Fruit fly (Drosophila melanogaster) whole organism, embryonic: Measurements from ENCODE around the gene mio.

ENCODE experiments used
- CG1024 ChIP-seq: fragments of 200-800 bp; sonication (Bioruptor generic); IDR thresholded peaks from 2 replicates; pipeline ENCODE4 v1.3.6; 2022; ENCODE audit warnings: missing biosample characterization, missing genetic modification characterization
- CG10267 ChIP-seq: fragments of 200-800 bp; sonication (Bioruptor generic); optimal IDR thresholded peaks from 2 replicates; lab custom pipeline; 2018; ENCODE audit warnings: missing biosample characterization, mild to moderate bottlenecking, missing genetic modification characterization, moderate library complexity
- CG10543 ChIP-seq: fragments of 200-800 bp; sonication (Bioruptor generic); optimal IDR thresholded peaks from 3 replicates; lab custom pipeline; 2017; ENCODE audit warnings: missing biosample characterization, mild to moderate bottlenecking, missing genetic modification characterization, moderate library complexity
- CG11723 ChIP-seq: fragments of 200-800 bp; sonication (Bioruptor generic); optimal IDR thresholded peaks from 2 replicates; lab custom pipeline; 2017; ENCODE audit warnings: missing biosample characterization, mild to moderate bottlenecking, missing genetic modification characterization
- CG13894 ChIP-seq: fragments of 200-800 bp; sonication (Bioruptor generic); optimal IDR thresholded peaks from 3 replicates; lab custom pipeline; 2018; ENCODE audit warnings: missing biosample characterization, mild to moderate bottlenecking, missing genetic modification characterization, moderate library complexity
- CG14014 ChIP-seq: fragments of 200-800 bp; sonication (Bioruptor generic); IDR thresholded peaks from 2 replicates; pipeline ENCODE4 v1.3.6; 2022; ENCODE audit warnings: missing biosample characterization, missing genetic modification characterization
- CG17385 ChIP-seq: fragments of 200-800 bp; sonication (Bioruptor generic); optimal IDR thresholded peaks from 3 replicates; lab custom pipeline; 2018; ENCODE audit warnings: missing biosample characterization, mild to moderate bottlenecking, missing genetic modification characterization
- CG17568 ChIP-seq: fragments of 200-800 bp; sonication (Bioruptor generic); optimal IDR thresholded peaks from 2 replicates; lab custom pipeline; 2018; ENCODE audit warnings: missing biosample characterization, mild to moderate bottlenecking, missing genetic modification characterization, moderate library complexity
- CG18599 ChIP-seq: fragments of 200-800 bp; sonication (Bioruptor generic); optimal IDR thresholded peaks from 3 replicates; lab custom pipeline; 2017; ENCODE audit warnings: missing biosample characterization, missing genetic modification characterization, mild to moderate bottlenecking, moderate library complexity, missing genetic modification reagents
- CG18619 ChIP-seq: fragments of 200-800 bp; sonication (Bioruptor generic); optimal IDR thresholded peaks from 3 replicates; lab custom pipeline; 2017; ENCODE audit warnings: missing biosample characterization, mild to moderate bottlenecking, missing genetic modification characterization
- CG18764 ChIP-seq: fragments of 200-800 bp; sonication (Bioruptor generic); optimal IDR thresholded peaks from 3 replicates; lab custom pipeline; 2016; ENCODE audit warnings: missing biosample characterization, missing genetic modification characterization
- CG2120 ChIP-seq: fragments of 200-800 bp; sonication (Bioruptor generic); optimal IDR thresholded peaks from 3 replicates; lab custom pipeline; 2016; ENCODE audit warnings: missing biosample characterization, missing genetic modification characterization
- CG31365 ChIP-seq: fragments of 200-800 bp; sonication (Bioruptor generic); optimal IDR thresholded peaks from 2 replicates; lab custom pipeline; 2018; ENCODE audit warnings: missing biosample characterization, mild to moderate bottlenecking, missing genetic modification characterization
- CG3407 ChIP-seq: fragments of 200-800 bp; sonication (Bioruptor generic); optimal IDR thresholded peaks from 2 replicates; lab custom pipeline; 2018; ENCODE audit warnings: missing biosample characterization, mild to moderate bottlenecking, missing genetic modification characterization
- CG42726 ChIP-seq: fragments of 200-800 bp; sonication (Bioruptor generic); IDR thresholded peaks from 2 replicates; pipeline ENCODE4 v1.3.6; 2022; ENCODE audit warnings: missing biosample characterization, missing genetic modification characterization; ENCODE audit not compliant: partially characterized antibody
- CG4282 ChIP-seq: fragments of 200-800 bp; sonication (Bioruptor generic); optimal IDR thresholded peaks from 2 replicates; lab custom pipeline; 2016; ENCODE audit warnings: missing biosample characterization, missing genetic modification characterization
- CG4617 ChIP-seq: fragments of 200-800 bp; sonication (Bioruptor generic); optimal IDR thresholded peaks from 3 replicates; lab custom pipeline; 2016; ENCODE audit warnings: missing biosample characterization, missing genetic modification characterization, borderline replicate concordance
- CG6813 ChIP-seq: fragments of 200-800 bp; sonication (Bioruptor generic); optimal IDR thresholded peaks from 2 replicates; lab custom pipeline; 2017; ENCODE audit warnings: missing biosample characterization, missing genetic modification characterization, mild to moderate bottlenecking, moderate library complexity, missing genetic modification reagents
- CG7963 ChIP-seq: fragments of 200-800 bp; sonication (Bioruptor generic); IDR thresholded peaks from 3 replicates; pipeline ENCODE4 v1.3.6; 2022; ENCODE audit warnings: missing biosample characterization, missing genetic modification characterization; ENCODE audit not compliant: partially characterized antibody
- CoRest ChIP-seq: fragments of 200-800 bp; sonication (Bioruptor generic); optimal IDR thresholded peaks from 3 replicates; lab custom pipeline; 2018; ENCODE audit warnings: missing biosample characterization, mild to moderate bottlenecking, missing genetic modification characterization, moderate library complexity
- D ChIP-seq, 2 experiments: fragments of 200-800 bp in 1 of 2; fragments of >200 bp in 1 of 2; sonication (Bioruptor generic) in 1 of 2; optimal IDR thresholded peaks; 2 replicates in 1 of 2; 3 replicates in 1 of 2; lab custom pipeline; 2017; ENCODE audit warnings: mild to moderate bottlenecking in 1 of 2, missing biosample characterization in 1 of 2, missing genetic modification characterization in 1 of 2, missing genetic modification reagents in 1 of 2
- D19B ChIP-seq: fragments of 200-800 bp; sonication (Bioruptor generic); optimal IDR thresholded peaks from 2 replicates; lab custom pipeline; 2017; ENCODE audit warnings: missing biosample characterization, mild to moderate bottlenecking, missing genetic modification characterization
- Dbx ChIP-seq: fragments of 200-800 bp; sonication (Bioruptor generic); IDR thresholded peaks from 3 replicates; pipeline ENCODE4 v1.3.6; 2022; ENCODE audit warnings: missing biosample characterization, missing genetic modification characterization
- Dfd ChIP-seq, 2 experiments: fragments of >200 bp; optimal IDR thresholded peaks; 2 replicates each; lab custom pipeline; 2017; ENCODE audit warnings: missing biosample characterization in 2 of 2, missing genetic modification characterization in 2 of 2
- HHEX ChIP-seq: fragments of 200-800 bp; sonication (Bioruptor generic); optimal IDR thresholded peaks from 3 replicates; lab custom pipeline; 2017; ENCODE audit warnings: missing biosample characterization, mild to moderate bottlenecking, missing genetic modification characterization, missing genetic modification reagents
- HLH3B ChIP-seq: fragments of 200-800 bp; sonication (Bioruptor generic); IDR thresholded peaks from 2 replicates; pipeline ENCODE4 v1.3.6; 2022; ENCODE audit warnings: missing biosample characterization, missing genetic modification characterization
- Med ChIP-seq: fragments of 200-800 bp; sonication (Bioruptor generic); peaks from one replicate; lab custom pipeline; 2016; ENCODE audit warnings: missing biosample characterization, missing genetic modification characterization, mild to moderate bottlenecking, inconsistent platforms, moderate library complexity
- NK7.1 ChIP-seq: fragments of 200-800 bp; sonication (Bioruptor generic); optimal IDR thresholded peaks from 3 replicates; lab custom pipeline; 2016; ENCODE audit warnings: missing biosample characterization, missing genetic modification characterization
- Ssrp ChIP-seq: fragments of 200-800 bp; sonication (Bioruptor generic); optimal IDR thresholded peaks from 2 replicates; lab custom pipeline; 2018; ENCODE audit warnings: missing biosample characterization, mild to moderate bottlenecking, missing genetic modification characterization, moderate library complexity
- Stat92E ChIP-seq, 3 experiments: fragments of >200 bp in 2 of 3; fragments of 200-800 bp in 1 of 3; sonication (Bioruptor generic) in 1 of 3; optimal IDR thresholded peaks; 2 replicates each; lab custom pipeline; 2017 to 2019; ENCODE audit warnings: missing biosample characterization in 3 of 3, missing genetic modification characterization in 3 of 3, mild to moderate bottlenecking in 1 of 3, moderate library complexity in 1 of 3
- az2 ChIP-seq: fragments of 200-800 bp; sonication (Bioruptor generic); optimal IDR thresholded peaks from 3 replicates; lab custom pipeline; 2016; ENCODE audit warnings: missing biosample characterization, missing genetic modification characterization
- bcd ChIP-seq: fragments of 200-800 bp; sonication (Bioruptor generic); optimal IDR thresholded peaks from 2 replicates; lab custom pipeline; 2017; ENCODE audit warnings: missing biosample characterization, mild to moderate bottlenecking, missing genetic modification characterization
- cad ChIP-seq: fragments of >200 bp; optimal IDR thresholded peaks from 2 replicates; lab custom pipeline; 2017; ENCODE audit warnings: missing biosample characterization, missing genetic modification characterization
- cas ChIP-seq: fragments of 200-800 bp; sonication (Bioruptor generic); IDR thresholded peaks from 2 replicates; pipeline ENCODE4 v1.3.6; 2022; ENCODE audit warnings: missing biosample characterization, missing genetic modification characterization
- chinmo ChIP-seq: fragments of 200-800 bp; sonication (Bioruptor generic); IDR thresholded peaks from 4 replicates; pipeline ENCODE4 v1.3.6; 2022; ENCODE audit warnings: missing biosample characterization, missing genetic modification characterization; ENCODE audit not compliant: partially characterized antibody
- ewg ChIP-seq: fragments of 200-800 bp; sonication (Bioruptor generic); optimal IDR thresholded peaks from 3 replicates; lab custom pipeline; 2017; ENCODE audit warnings: mild to moderate bottlenecking, missing biosample characterization, missing genetic modification reagents, missing genetic modification characterization
- exex ChIP-seq: fragments of 200-800 bp; sonication (Bioruptor generic); optimal IDR thresholded peaks from 4 replicates; lab custom pipeline; 2018; ENCODE audit warnings: missing biosample characterization, mild to moderate bottlenecking, missing genetic modification characterization, moderate library complexity
- ftz-f1 ChIP-seq: fragments of 200-800 bp; sonication (Bioruptor generic); optimal IDR thresholded peaks from 2 replicates; lab custom pipeline; 2016; ENCODE audit warnings: missing biosample characterization, missing genetic modification characterization
- h ChIP-seq: fragments of >200 bp; optimal IDR thresholded peaks from 2 replicates; lab custom pipeline; 2017
- hth ChIP-seq: fragments of >200 bp; optimal IDR thresholded peaks from 2 replicates; lab custom pipeline; 2017; ENCODE audit warnings: inconsistent platforms
- inv ChIP-seq: fragments of 200-800 bp; sonication (Bioruptor generic); IDR thresholded peaks from 2 replicates; pipeline ENCODE4 v1.3.6; 2022; ENCODE audit warnings: missing biosample characterization, missing genetic modification characterization; ENCODE audit not compliant: partially characterized antibody
- kni ChIP-seq: fragments of 200-800 bp; sonication (Bioruptor generic); optimal IDR thresholded peaks from 3 replicates; lab custom pipeline; 2017; ENCODE audit warnings: mild to moderate bottlenecking, missing biosample characterization, missing genetic modification reagents, missing genetic modification characterization
- lov ChIP-seq, 2 experiments: fragments of 200-800 bp in 1 of 2; fragments of >200 bp in 1 of 2; sonication (Bioruptor generic) in 1 of 2; IDR thresholded peaks in 1 of 2; optimal IDR thresholded peaks in 1 of 2; 2 replicates in 1 of 2; 3 replicates in 1 of 2; pipeline versions ENCODE4 v1.3.6 to Lab custom; 2017 to 2022; ENCODE audit warnings: missing biosample characterization in 1 of 2, missing genetic modification characterization in 1 of 2
- nerfin-2 ChIP-seq: fragments of 200-800 bp; sonication (Bioruptor generic); IDR thresholded peaks from 2 replicates; pipeline ENCODE4 v1.3.6; 2022; ENCODE audit warnings: missing biosample characterization, missing genetic modification characterization; ENCODE audit not compliant: partially characterized antibody
- otp ChIP-seq: fragments of 200-800 bp; sonication (Bioruptor generic); IDR thresholded peaks from 3 replicates; pipeline ENCODE4, ENCODE4 v1.3.6; 2022; ENCODE audit warnings: missing biosample characterization, missing genetic modification characterization
- prd ChIP-seq, 3 experiments: fragments of >200 bp in 2 of 3; fragments of 200-800 bp in 1 of 3; sonication (Bioruptor generic) in 1 of 3; optimal IDR thresholded peaks in 2 of 3; IDR thresholded peaks in 1 of 3; 2 replicates in 2 of 3; 3 replicates in 1 of 3; pipeline versions ENCODE4 v1.3.6 to Lab custom; 2017 to 2022; ENCODE audit warnings: missing biosample characterization in 1 of 3, missing genetic modification characterization in 1 of 3
- repo ChIP-seq: fragments of 200-800 bp; sonication (Bioruptor generic); optimal IDR thresholded peaks from 2 replicates; lab custom pipeline; 2016; ENCODE audit warnings: missing biosample characterization, missing genetic modification characterization
- unc-4 ChIP-seq: fragments of 200-800 bp; sonication (Bioruptor generic); IDR thresholded peaks from 2 replicates; pipeline ENCODE4 v1.3.6; 2022; ENCODE audit warnings: missing biosample characterization, missing genetic modification characterization; ENCODE audit not compliant: partially characterized antibody

mio gene

DNA sequence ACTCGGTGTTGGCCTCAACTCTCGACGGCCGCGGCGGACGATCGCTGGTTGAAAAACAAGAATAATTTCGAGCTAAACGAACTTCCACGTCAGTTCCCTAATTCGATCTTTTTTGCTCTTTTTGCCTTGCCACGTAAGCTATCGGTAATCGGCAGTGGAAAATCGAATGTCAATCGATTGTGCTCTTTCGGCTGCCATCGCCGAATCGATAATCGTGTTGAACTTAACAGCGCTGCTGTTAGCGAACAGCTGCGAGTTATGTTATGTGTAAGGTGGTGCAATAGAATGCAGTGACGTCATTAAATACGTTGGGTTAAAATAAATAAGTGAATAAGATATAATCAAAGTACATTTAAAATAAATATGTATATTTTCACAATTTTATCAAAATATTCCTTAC lies 19.6 kb downstream of the mio start, which contains the start of gene Sec24CD (continued):
- peak; percentile 57; the same call in 1 of the 2 replicates for TF ChIP-seq CG42726 (GFP tag; lab: Robert Waterston, UW)
- TF ChIP-seq CG2120 (GFP tag; lab: Kevin White, UChicago) = peak; percentile 6
- no peak for TF ChIP-seq CG17568 (GFP tag; lab: Kevin White, UChicago)
- TF ChIP-seq Dbx (GFP tag; lab: Robert Waterston, UW) = 0 out of 3 replicates have a peak, but pooled peaks have one; percentile 19
- peak; percentile 95 for TF ChIP-seq CG7963 (GFP tag; lab: Robert Waterston, UW)
- peak; percentile 29; the same call in 1 of the 2 replicates for TF ChIP-seq CG14014 (GFP tag; lab: Robert Waterston, UW)
- no peak for TF ChIP-seq otp
- peak; percentile 4 for TF ChIP-seq az2 (GFP tag; lab: Kevin White, UChicago)
- TF ChIP-seq Ssrp (tag; lab: Kevin White, UChicago) = no peak
- TF ChIP-seq CG10543 (GFP tag; lab: Kevin White, UChicago) = no peak
- TF ChIP-seq inv (GFP tag; lab: Robert Waterston, UW) = peak; percentile 66
- TF ChIP-seq bcd (GFP tag; lab: Kevin White, UChicago) = no peak
- TF ChIP-seq CG13894 = no peak
- peak; percentile 57 for TF ChIP-seq CG4617
- TF ChIP-seq cas (GFP tag; lab: Robert Waterston, UW) = no peak
- no peak for TF ChIP-seq CG4282 (GFP tag; lab: Kevin White, UChicago)
- no peak for TF ChIP-seq CG11723 (GFP tag; lab: Kevin White, UChicago)
- no peak for TF ChIP-seq CG18764 (GFP tag; lab: Kevin White, UChicago)
- no peak for TF ChIP-seq ewg
- TF ChIP-seq Dfd (GFP tag; optimal IDR thresholded peaks at IDR 0.05; lab: Kevin White, UChicago) = no peak
- no peak for TF ChIP-seq cad
- TF ChIP-seq unc-4 = peak; percentile 84
- TF ChIP-seq CG10267 (tag; lab: Kevin White, UChicago) = peak; percentile 68
- TF ChIP-seq NK7.1 (GFP tag; lab: Kevin White, UChicago) = no peak
- no peak for TF ChIP-seq ftz-f1
- TF ChIP-seq HHEX (GFP tag; lab: Kevin White, UChicago) = no peak
- TF ChIP-seq kni (GFP tag; lab: Kevin White, UChicago) = no peak
- TF ChIP-seq Med = peak; percentile 57
- TF ChIP-seq CG17385 (GFP tag; lab: Kevin White, UChicago) = no peak
- TF ChIP-seq D (optimal IDR thresholded peaks at IDR 0.05; lab: Kevin White, UChicago) = no peak
- TF ChIP-seq D (GFP tag; optimal IDR thresholded peaks at IDR 0.05; lab: Kevin White, UChicago) = no peak
- no peak for TF ChIP-seq prd (optimal IDR thresholded peaks at IDR 0.05; lab: Kevin White, UChicago)
- TF ChIP-seq prd (GFP tag; IDR thresholded peaks at IDR 0.05; lab: Robert Waterston, UW) = no peak
- TF ChIP-seq CoRest (tag; lab: Kevin White, UChicago) = no peak
- TF ChIP-seq CG18599 = no peak
- TF ChIP-seq exex (tag; lab: Kevin White, UChicago) = no peak
- no peak for TF ChIP-seq CG1024
- TF ChIP-seq lov (optimal IDR thresholded peaks at IDR 0.05; lab: Kevin White, UChicago) = no peak
- TF ChIP-seq lov (GFP tag; IDR thresholded peaks at IDR 0.05; lab: Robert Waterston, UW) = no peak
- TF ChIP-seq hth = no peak
- TF ChIP-seq Stat92E (GFP tag; optimal IDR thresholded peaks at IDR 0.05; lab: Kevin White, UChicago) = peak in 1 of 3 experiments; percentile 79
- no peak for TF ChIP-seq CG18619 (GFP tag; lab: Kevin White, UChicago)
- TF ChIP-seq CG3407 (GFP tag; lab: Kevin White, UChicago) = no peak
- no peak for TF ChIP-seq CG31365 (tag; lab: Kevin White, UChicago)
- TF ChIP-seq chinmo (GFP tag; lab: Robert Waterston, UW) = peak; percentile 97
- no peak for TF ChIP-seq CG6813 (GFP tag; lab: Kevin White, UChicago)
- no peak for TF ChIP-seq HLH3B (GFP tag; lab: Robert Waterston, UW)
- TF ChIP-seq nerfin-2 = peak; percentile 97
- TF ChIP-seq repo (GFP tag; lab: Kevin White, UChicago) = no peak
- TF ChIP-seq D19B (GFP tag; lab: Kevin White, UChicago) = no peak
- TF ChIP-seq h (lab: Kevin White, UChicago) = no peak
